Fruit fly (Drosophila melanogaster) whole organism, embryonic: ENCODE data around the gene mon2.

Experiments used
- ATbp ChIP-seq: fragments of 200-800 bp; sonication (Bioruptor generic); optimal IDR thresholded peaks from 2 replicates; lab custom pipeline; 2017; ENCODE audit warnings: missing biosample characterization, mild to moderate bottlenecking, missing genetic modification characterization, missing genetic modification reagents
- Adf1 ChIP-seq: fragments of 200-800 bp; sonication (Bioruptor generic); IDR thresholded peaks from 2 replicates; pipeline ENCODE4 v1.3.6; 2022; ENCODE audit warnings: missing biosample characterization, missing genetic modification characterization
- BEAF-32 ChIP-seq: fragments of 200-800 bp; sonication (Bioruptor generic); optimal IDR thresholded peaks from 3 replicates; lab custom pipeline; 2017; ENCODE audit warnings: missing biosample characterization, missing genetic modification characterization, mild to moderate bottlenecking, moderate library complexity, missing genetic modification reagents
- CG10267 ChIP-seq: fragments of 200-800 bp; sonication (Bioruptor generic); optimal IDR thresholded peaks from 2 replicates; lab custom pipeline; 2018; ENCODE audit warnings: missing biosample characterization, mild to moderate bottlenecking, missing genetic modification characterization, moderate library complexity
- CG10462 ChIP-seq: fragments of 200-800 bp; sonication (Bioruptor generic); optimal IDR thresholded peaks from 2 replicates; lab custom pipeline; 2016; ENCODE audit warnings: missing biosample characterization, missing genetic modification characterization
- CG10654 ChIP-seq: fragments of 200-800 bp; sonication (Bioruptor generic); optimal IDR thresholded peaks from 2 replicates; lab custom pipeline; 2016; ENCODE audit warnings: missing biosample characterization, missing genetic modification characterization
- CG10979 ChIP-seq: fragments of 200-800 bp; sonication (Bioruptor generic); optimal IDR thresholded peaks from 2 replicates; lab custom pipeline; 2018; ENCODE audit warnings: missing biosample characterization, mild to moderate bottlenecking, missing genetic modification characterization, moderate library complexity
- CG11456 ChIP-seq: fragments of 200-800 bp; sonication (Bioruptor generic); IDR thresholded peaks from 3 replicates; pipeline ENCODE4 v1.3.6; 2022; ENCODE audit warnings: missing biosample characterization, missing genetic modification characterization
- CG11560 ChIP-seq: fragments of 200-800 bp; sonication (Bioruptor generic); IDR thresholded peaks from 3 replicates; pipeline ENCODE4 v1.3.6; 2022; ENCODE audit warnings: missing biosample characterization, missing genetic modification characterization
- CG11695 ChIP-seq: fragments of 200-800 bp; sonication (Bioruptor generic); IDR thresholded peaks from 3 replicates; pipeline ENCODE4 v1.3.6; 2022; ENCODE audit warnings: missing biosample characterization, missing genetic modification characterization
- CG12942 ChIP-seq: fragments of 200-800 bp; sonication (Bioruptor generic); optimal IDR thresholded peaks from 3 replicates; lab custom pipeline; 2016; ENCODE audit warnings: missing biosample characterization, missing genetic modification characterization
- CG13296 ChIP-seq: fragments of 200-800 bp; sonication (Bioruptor generic); optimal IDR thresholded peaks from 3 replicates; lab custom pipeline; 2018; ENCODE audit warnings: missing biosample characterization, mild to moderate bottlenecking, missing genetic modification characterization
- CG14965 ChIP-seq: fragments of 200-800 bp; sonication (Bioruptor generic); optimal IDR thresholded peaks from 2 replicates; lab custom pipeline; 2016; ENCODE audit warnings: missing biosample characterization, missing genetic modification characterization, borderline replicate concordance
- CG15479 ChIP-seq: fragments of 200-800 bp; sonication (Bioruptor generic); optimal IDR thresholded peaks from 3 replicates; lab custom pipeline; 2019; ENCODE audit warnings: missing biosample characterization, mild to moderate bottlenecking, missing genetic modification characterization, moderate library complexity
- CG16815 ChIP-seq: fragments of 200-800 bp; sonication (Bioruptor generic); optimal IDR thresholded peaks from 3 replicates; lab custom pipeline; 2017; ENCODE audit warnings: missing biosample characterization, mild to moderate bottlenecking, missing genetic modification characterization
- CG17385 ChIP-seq: fragments of 200-800 bp; sonication (Bioruptor generic); optimal IDR thresholded peaks from 3 replicates; lab custom pipeline; 2018; ENCODE audit warnings: missing biosample characterization, mild to moderate bottlenecking, missing genetic modification characterization
- CG17829 ChIP-seq: fragments of 200-800 bp; optimal IDR thresholded peaks from 2 replicates; lab custom pipeline; 2019; ENCODE audit warnings: missing biosample characterization, mild to moderate bottlenecking, missing genetic modification characterization, moderate library complexity
- CG2116 ChIP-seq: fragments of 200-800 bp; sonication (Bioruptor generic); optimal IDR thresholded peaks from 3 replicates; lab custom pipeline; 2018; ENCODE audit warnings: missing biosample characterization, mild to moderate bottlenecking, missing genetic modification characterization
- CG30403 ChIP-seq: fragments of 200-800 bp; sonication (Bioruptor generic); optimal IDR thresholded peaks from 3 replicates; lab custom pipeline; 2016; ENCODE audit warnings: missing biosample characterization, missing genetic modification characterization
- CG8359 ChIP-seq: fragments of 200-800 bp; sonication (Bioruptor generic); optimal IDR thresholded peaks from 2 replicates; lab custom pipeline; 2017; ENCODE audit warnings: missing biosample characterization, mild to moderate bottlenecking, missing genetic modification characterization, borderline replicate concordance
- CG8388 ChIP-seq: fragments of 200-800 bp; sonication (Bioruptor generic); optimal IDR thresholded peaks from 2 replicates; lab custom pipeline; 2019; ENCODE audit warnings: missing biosample characterization, mild to moderate bottlenecking, missing genetic modification characterization, moderate library complexity
- CrebB ChIP-seq: fragments of 200-800 bp; sonication (Bioruptor generic); optimal IDR thresholded peaks from 3 replicates; lab custom pipeline; 2018; ENCODE audit warnings: missing biosample characterization, mild to moderate bottlenecking, missing genetic modification characterization
- Dek ChIP-seq: fragments of 200-800 bp; sonication (Bioruptor generic); optimal IDR thresholded peaks from 3 replicates; lab custom pipeline; 2019; ENCODE audit warnings: missing biosample characterization, mild to moderate bottlenecking, missing genetic modification characterization, moderate library complexity
- Dip2 ChIP-seq: fragments of 200-800 bp; sonication (Bioruptor generic); IDR thresholded peaks from 2 replicates; pipeline ENCODE4 v1.3.6; 2022; ENCODE audit warnings: missing biosample characterization, missing genetic modification characterization
- Dp ChIP-seq: fragments of 200-800 bp; sonication (Bioruptor generic); optimal IDR thresholded peaks from 2 replicates; lab custom pipeline; 2018; ENCODE audit warnings: missing biosample characterization, mild to moderate bottlenecking, missing genetic modification characterization, moderate library complexity
- Dref ChIP-seq: fragments of 200-800 bp; sonication (Bioruptor generic); IDR thresholded peaks from 2 replicates; pipeline ENCODE4 v1.3.6; 2022; ENCODE audit warnings: missing biosample characterization, missing genetic modification characterization
- Ets97D ChIP-seq: fragments of 200-800 bp; sonication (Bioruptor generic); optimal IDR thresholded peaks from 3 replicates; lab custom pipeline; 2016; ENCODE audit warnings: missing biosample characterization, missing genetic modification characterization
- Fer1 ChIP-seq: fragments of 200-800 bp; sonication (Bioruptor generic); optimal IDR thresholded peaks from 2 replicates; lab custom pipeline; 2017; ENCODE audit warnings: missing biosample characterization, mild to moderate bottlenecking, missing genetic modification characterization
- Gug ChIP-seq: fragments of 200-800 bp; sonication (Bioruptor generic); IDR thresholded peaks from 4 replicates; pipeline ENCODE4 v1.3.6; 2022; ENCODE audit warnings: missing biosample characterization, missing genetic modification characterization
- H15 ChIP-seq: fragments of 200-800 bp; sonication (Bioruptor generic); IDR thresholded peaks from 3 replicates; pipeline ENCODE4 v1.3.6; 2022; ENCODE audit warnings: missing biosample characterization, missing genetic modification characterization
- Hey ChIP-seq: fragments of 200-800 bp; sonication (Bioruptor generic); optimal IDR thresholded peaks from 3 replicates; lab custom pipeline; 2018; ENCODE audit warnings: missing biosample characterization, mild to moderate bottlenecking, missing genetic modification characterization
- HmgZ ChIP-seq: fragments of 200-800 bp; sonication (Bioruptor generic); optimal IDR thresholded peaks from 2 replicates; lab custom pipeline; 2018; ENCODE audit warnings: missing biosample characterization, mild to moderate bottlenecking, missing genetic modification characterization
- Lim3 ChIP-seq: fragments of 200-800 bp; sonication (Bioruptor generic); IDR thresholded peaks from 2 replicates; pipeline ENCODE4 v1.3.6; 2022; ENCODE audit warnings: missing biosample characterization, missing genetic modification characterization
- Lpt ChIP-seq: fragments of >200 bp; optimal IDR thresholded peaks from 2 replicates; lab custom pipeline; 2018; ENCODE audit warnings: missing biosample characterization, missing genetic modification characterization
- Vsx1 ChIP-seq: fragments of 200-800 bp; sonication (Bioruptor generic); optimal IDR thresholded peaks from 2 replicates; lab custom pipeline; 2017; ENCODE audit warnings: missing biosample characterization, mild to moderate bottlenecking, missing genetic modification characterization, missing genetic modification reagents
- YL-1 ChIP-seq: fragments of 200-800 bp; sonication (Bioruptor generic); optimal IDR thresholded peaks from 3 replicates; lab custom pipeline; 2017; ENCODE audit warnings: missing biosample characterization, mild to moderate bottlenecking, missing genetic modification characterization
- abd-A ChIP-seq: fragments of 200-800 bp; sonication (Bioruptor generic); optimal IDR thresholded peaks from 3 replicates; lab custom pipeline; 2019; ENCODE audit warnings: missing biosample characterization, mild to moderate bottlenecking, missing genetic modification characterization, moderate library complexity
- bcd ChIP-seq: fragments of 200-800 bp; sonication (Bioruptor generic); optimal IDR thresholded peaks from 2 replicates; lab custom pipeline; 2017; ENCODE audit warnings: missing biosample characterization, mild to moderate bottlenecking, missing genetic modification characterization
- bowl ChIP-seq: fragments of 200-800 bp; sonication (Bioruptor generic); IDR thresholded peaks from 2 replicates; pipeline ENCODE4 v1.3.6; 2022; ENCODE audit warnings: missing biosample characterization, missing genetic modification characterization
- ci ChIP-seq: fragments of 200-800 bp; sonication (Bioruptor generic); IDR thresholded peaks from 3 replicates; pipeline ENCODE4 v1.3.6; 2022; ENCODE audit warnings: missing biosample characterization, missing genetic modification characterization
- corto ChIP-seq: fragments of 200-800 bp; sonication (Bioruptor generic); optimal IDR thresholded peaks from 2 replicates; lab custom pipeline; 2016; ENCODE audit warnings: missing biosample characterization, mild to moderate bottlenecking, missing genetic modification characterization, moderate library complexity
- fd102C ChIP-seq: fragments of 200-800 bp; sonication (Bioruptor generic); optimal IDR thresholded peaks from 2 replicates; lab custom pipeline; 2018; ENCODE audit warnings: missing biosample characterization, mild to moderate bottlenecking, missing genetic modification characterization, moderate library complexity
- gfzf ChIP-seq: fragments of 200-800 bp; sonication (Bioruptor generic); optimal IDR thresholded peaks from 2 replicates; lab custom pipeline; 2016; ENCODE audit warnings: missing biosample characterization, mild to moderate bottlenecking, missing genetic modification characterization, moderate library complexity
- hkb ChIP-seq, 2 experiments: fragments of 200-800 bp in 1 of 2; fragments of >200 bp in 1 of 2; sonication (Bioruptor generic) in 1 of 2; IDR thresholded peaks in 1 of 2; optimal IDR thresholded peaks in 1 of 2; 2 replicates each; pipeline versions ENCODE4 v1.3.6 to Lab custom; 2017 to 2022; ENCODE audit warnings: missing biosample characterization in 1 of 2, missing genetic modification characterization in 1 of 2
- jumu ChIP-seq: fragments of 200-800 bp; sonication (Bioruptor generic); optimal IDR thresholded peaks from 3 replicates; lab custom pipeline; 2016; ENCODE audit warnings: missing biosample characterization, missing genetic modification characterization
- klu ChIP-seq: fragments of 200-800 bp; sonication (Bioruptor generic); IDR thresholded peaks from 2 replicates; pipeline ENCODE4 v1.3.6; 2022; ENCODE audit warnings: missing biosample characterization, missing genetic modification characterization
- mam ChIP-seq: fragments of 200-800 bp; sonication (Bioruptor generic); optimal IDR thresholded peaks from 3 replicates; lab custom pipeline; 2016; ENCODE audit warnings: missing biosample characterization, missing genetic modification characterization
- sima ChIP-seq: fragments of 200-800 bp; sonication (Bioruptor generic); optimal IDR thresholded peaks from 2 replicates; lab custom pipeline; 2016; ENCODE audit warnings: missing biosample characterization, missing genetic modification characterization
- sqz ChIP-seq: fragments of 200-800 bp; sonication (Bioruptor generic); optimal IDR thresholded peaks from 3 replicates; lab custom pipeline; 2018; ENCODE audit warnings: missing biosample characterization, mild to moderate bottlenecking, missing genetic modification characterization
- zen ChIP-seq: fragments of 200-800 bp; sonication (Bioruptor generic); optimal IDR thresholded peaks from 3 replicates; lab custom pipeline; 2018; ENCODE audit warnings: missing biosample characterization, mild to moderate bottlenecking, missing genetic modification characterization, moderate library complexity

The mon2 gene

dm6 chr2L:8133772-8134386 is 10.1 kb upstream of the mon2 start (continued):
- peak; percentile 94 for TF ChIP-seq Dp (GFP tag; lab: Kevin White, UChicago)
- TF ChIP-seq CG11456 (GFP tag; lab: Robert Waterston, UW) = no peak
- TF ChIP-seq Lim3 (GFP tag; lab: Robert Waterston, UW) = no peak
- TF ChIP-seq Adf1 (GFP tag; lab: Robert Waterston, UW) = no peak
- TF ChIP-seq corto = no peak
- no peak for TF ChIP-seq CG13296 (GFP tag; lab: Kevin White, UChicago)
- no peak for TF ChIP-seq CG30403 (GFP tag; lab: Kevin White, UChicago)
- TF ChIP-seq ATbp (GFP tag; lab: Kevin White, UChicago) = no peak
- TF ChIP-seq CG8388 (GFP tag; lab: Kevin White, UChicago) = no peak
- peak; percentile 23 for TF ChIP-seq BEAF-32 (GFP tag; lab: Kevin White, UChicago)
- TF ChIP-seq CG10979 (tag; lab: Kevin White, UChicago) = no peak
- peak; percentile 70 for TF ChIP-seq gfzf (GFP tag; lab: Kevin White, UChicago)
- no peak for TF ChIP-seq CG14965 (GFP tag; lab: Kevin White, UChicago)
- no peak for TF ChIP-seq CG10654 (GFP tag; lab: Kevin White, UChicago)
- no peak for TF ChIP-seq CG11695 (GFP tag; lab: Robert Waterston, UW)
- TF ChIP-seq zen (tag; lab: Kevin White, UChicago) = no peak
- peak; percentile 98 for TF ChIP-seq CG11560 (tag; lab: Robert Waterston, UW)
- TF ChIP-seq bowl (GFP tag; lab: Robert Waterston, UW) = no peak
- no peak for TF ChIP-seq Fer1
- no peak for TF ChIP-seq CG16815
- TF ChIP-seq Dip2 = no peak
- TF ChIP-seq CG10462 = no peak
- no peak for TF ChIP-seq CG17385 (GFP tag; lab: Kevin White, UChicago)
- peak; percentile 20 for TF ChIP-seq CG17829
- TF ChIP-seq CG10267 (tag; lab: Kevin White, UChicago) = peak; percentile 21
- TF ChIP-seq Vsx1 = no peak
- TF ChIP-seq CG2116 (GFP tag; lab: Kevin White, UChicago) = peak; percentile 64
- no peak for TF ChIP-seq bcd (GFP tag; lab: Kevin White, UChicago)
- peak; percentile 76 for TF ChIP-seq Dref (GFP tag; lab: Robert Waterston, UW)
- no peak for TF ChIP-seq ci (GFP tag; lab: Robert Waterston, UW)
- TF ChIP-seq Dek (tag; lab: Kevin White, UChicago) = no peak
- TF ChIP-seq CG8359 (GFP tag; lab: Kevin White, UChicago) = no peak
- TF ChIP-seq CG15479 (GFP tag; lab: Kevin White, UChicago) = no peak
- TF ChIP-seq hkb (optimal IDR thresholded peaks at IDR 0.05; lab: Kevin White, UChicago) = no peak
- TF ChIP-seq hkb (GFP tag; IDR thresholded peaks at IDR 0.05; lab: Robert Waterston, UW) = no peak
- no peak for TF ChIP-seq Hey (tag; lab: Kevin White, UChicago)
- TF ChIP-seq fd102C (GFP tag; lab: Kevin White, UChicago) = no peak
- TF ChIP-seq Ets97D (GFP tag; lab: Kevin White, UChicago) = peak; percentile 25
- no peak for TF ChIP-seq Gug (GFP tag; lab: Robert Waterston, UW)
- no peak for TF ChIP-seq mam (GFP tag; lab: Kevin White, UChicago)
- TF ChIP-seq jumu = no peak
- no peak for TF ChIP-seq sqz (GFP tag; lab: Kevin White, UChicago)
- no peak for TF ChIP-seq abd-A (tag; lab: Kevin White, UChicago)
- TF ChIP-seq klu (GFP tag; lab: Robert Waterston, UW) = no peak
- TF ChIP-seq sima (GFP tag; lab: Kevin White, UChicago) = no peak
- TF ChIP-seq Lpt (GFP tag; lab: Kevin White, UChicago) = no peak
- no peak for TF ChIP-seq CrebB (tag; lab: Kevin White, UChicago)
- TF ChIP-seq HmgZ (tag; lab: Kevin White, UChicago) = peak; percentile 51
- TF ChIP-seq YL-1 (GFP tag; lab: Kevin White, UChicago) = peak; percentile 44
- no peak for TF ChIP-seq H15 (GFP tag; lab: Robert Waterston, UW)
- TF ChIP-seq CG12942 = no peak
